Worm (Caenorhabditis elegans) whole organism, L4 larva: ENCODE measurements around the gene chpf-1.

Experiments used
- F10B5.3 ChIP-seq: sonication (generic microtip); optimal IDR thresholded peaks from 2 replicates; lab custom pipeline; 2016; ENCODE audit warnings: mild to moderate bottlenecking, missing genetic modification characterization, missing compliant biosample characterization
- F49E8.2 ChIP-seq: sonication (generic microtip); optimal IDR thresholded peaks from 2 replicates; lab custom pipeline; 2016; ENCODE audit warnings: missing compliant biosample characterization, mild to moderate bottlenecking, missing genetic modification characterization, borderline replicate concordance
- T26A8.4 ChIP-seq: fragments of 200-800 bp; sonication (Bioruptor generic); IDR thresholded peaks from 2 replicates; pipeline ENCODE4 v1.3.6; 2022; ENCODE audit warnings: missing genetic modification characterization, missing compliant biosample characterization
- Y75B8A.6 ChIP-seq: fragments of 200-800 bp; sonication (Bioruptor generic); IDR thresholded peaks from 2 replicates; pipeline ENCODE4 v1.3.6; 2022; ENCODE audit warnings: missing genetic modification reagents, missing genetic modification characterization, missing compliant biosample characterization
- ZK337.2 ChIP-seq: fragments of 200-800 bp; sonication (Bioruptor generic); IDR thresholded peaks from 2 replicates; pipeline ENCODE4 v1.3.6; 2022; ENCODE audit warnings: missing genetic modification reagents, missing genetic modification characterization, missing compliant biosample characterization
- aha-1 ChIP-seq: fragments of 150-350 bp; peaks from one replicate; lab custom pipeline; 2014; ENCODE audit warnings: missing biosample characterization, missing genetic modification characterization
- ama-1 ChIP-seq: fragments of 150-350 bp; optimal IDR thresholded peaks from 2 replicates; lab custom pipeline; 2014; ENCODE audit warnings: inconsistent platforms, mixed read lengths
- attf-4 ChIP-seq: sonication (generic microtip); optimal IDR thresholded peaks from 3 replicates; lab custom pipeline; 2017; ENCODE audit warnings: missing biosample characterization, missing genetic modification characterization
- ceh-28 ChIP-seq: fragments of 150-350 bp; optimal IDR thresholded peaks from 2 replicates; lab custom pipeline; 2014; ENCODE audit warnings: missing biosample characterization, missing genetic modification reagents, missing genetic modification characterization
- ceh-32 ChIP-seq: sonication (generic microtip); optimal IDR thresholded peaks from 2 replicates; lab custom pipeline; 2016; ENCODE audit warnings: mild to moderate bottlenecking, missing genetic modification characterization, missing compliant biosample characterization; ENCODE audit not compliant: poor library complexity
- ceh-62 ChIP-seq: sonication (generic microtip); optimal IDR thresholded peaks from 2 replicates; lab custom pipeline; 2017; ENCODE audit warnings: missing biosample characterization, missing genetic modification characterization
- ces-1 ChIP-seq: fragments of 150-350 bp; sonication (generic microtip); optimal IDR thresholded peaks from 4 replicates; lab custom pipeline; 2014; ENCODE audit warnings: missing biosample characterization, missing genetic modification reagents, missing genetic modification characterization
- ctbp-1 ChIP-seq: fragments of 200-800 bp; sonication (Bioruptor generic); IDR thresholded peaks from 2 replicates; pipeline ENCODE4 v1.3.6; 2022; ENCODE audit warnings: missing genetic modification reagents, missing genetic modification characterization, missing compliant biosample characterization
- daf-16 ChIP-seq, 3 experiments: sonication (generic microtip); optimal IDR thresholded peaks; 2 replicates each; lab custom pipeline; 2016 to 2017; ENCODE audit warnings: missing genetic modification characterization in 3 of 3, missing genetic modification reagents in 3 of 3, mild to moderate bottlenecking in 2 of 3, missing compliant biosample characterization in 2 of 3, missing biosample characterization in 1 of 3, moderate library complexity in 1 of 3
- daf-8 ChIP-seq: fragments of 200-800 bp; sonication (Bioruptor generic); IDR thresholded peaks from 2 replicates; pipeline ENCODE4 v1.3.6; 2022; ENCODE audit warnings: missing genetic modification characterization, missing compliant biosample characterization
- dmd-6 ChIP-seq: fragments of 200-800 bp; sonication (Bioruptor generic); IDR thresholded peaks from 2 replicates; pipeline ENCODE4 v1.3.6; 2022; ENCODE audit warnings: missing genetic modification reagents, missing genetic modification characterization, missing compliant biosample characterization
- dmd-9 ChIP-seq: fragments of 200-800 bp; sonication (Bioruptor generic); IDR thresholded peaks from 2 replicates; pipeline ENCODE4 v1.3.6; 2022; ENCODE audit warnings: missing genetic modification reagents, missing genetic modification characterization, missing compliant biosample characterization
- dve-1 ChIP-seq: sonication (generic microtip); optimal IDR thresholded peaks from 2 replicates; lab custom pipeline; 2017; ENCODE audit warnings: antibody characterized with exemption, mild to moderate bottlenecking, missing genetic modification characterization, missing compliant biosample characterization; ENCODE audit not compliant: insufficient read depth
- egl-43 ChIP-seq: fragments of 200-800 bp; sonication (Bioruptor generic); IDR thresholded peaks from 2 replicates; pipeline ENCODE4 v1.3.6; 2022; ENCODE audit warnings: missing genetic modification reagents, missing genetic modification characterization, missing compliant biosample characterization
- fkh-10 ChIP-seq: fragments of 150-350 bp; optimal IDR thresholded peaks from 2 replicates; lab custom pipeline; 2014; ENCODE audit warnings: missing biosample characterization, missing genetic modification reagents, missing genetic modification characterization
- fos-1 ChIP-seq: fragments of 150-350 bp; optimal IDR thresholded peaks from 2 replicates; lab custom pipeline; 2014; ENCODE audit warnings: missing biosample characterization, missing genetic modification characterization
- hlh-11 ChIP-seq: fragments of 200-800 bp; sonication (Bioruptor generic); optimal IDR thresholded peaks from 2 replicates; lab custom pipeline; 2018; ENCODE audit warnings: mild to moderate bottlenecking, missing genetic modification characterization, missing compliant biosample characterization
- lin-13 ChIP-seq: fragments of 150-350 bp; optimal IDR thresholded peaks from 2 replicates; lab custom pipeline; 2014; ENCODE audit warnings: missing biosample characterization, missing genetic modification reagents, missing genetic modification characterization
- lir-3 ChIP-seq: sonication (generic microtip); optimal IDR thresholded peaks from 2 replicates; lab custom pipeline; 2016; ENCODE audit warnings: mild to moderate bottlenecking, missing genetic modification characterization, missing compliant biosample characterization
- lsy-2 ChIP-seq, 2 experiments: fragments of 150-350 bp in 1 of 2; sonication (generic microtip) in 1 of 2; optimal IDR thresholded peaks; 2 replicates each; lab custom pipeline; 2014 to 2017; ENCODE audit warnings: missing biosample characterization in 2 of 2, missing genetic modification characterization in 2 of 2
- mdl-1 ChIP-seq, 2 experiments: fragments of 150-350 bp in 1 of 2; sonication (generic microtip) in 1 of 2; optimal IDR thresholded peaks; 2 replicates each; lab custom pipeline; 2014 to 2017; ENCODE audit warnings: missing biosample characterization in 2 of 2, missing genetic modification characterization in 2 of 2
- mep-1 ChIP-seq: fragments of 150-350 bp; sonication (generic microtip); optimal IDR thresholded peaks from 3 replicates; lab custom pipeline; 2014; ENCODE audit warnings: missing biosample characterization, missing genetic modification characterization
- mxl-2 ChIP-seq: fragments of 200-800 bp; sonication (Bioruptor generic); conservative IDR thresholded peaks from 2 replicates; pipeline ENCODE4 v1.3.6; 2022; ENCODE audit warnings: missing genetic modification reagents, missing genetic modification characterization, missing compliant biosample characterization
- mxl-3 ChIP-seq: fragments of 200-800 bp; sonication (Bioruptor generic); optimal IDR thresholded peaks from 2 replicates; lab custom pipeline; 2018; ENCODE audit warnings: mild to moderate bottlenecking, missing genetic modification characterization, missing compliant biosample characterization
- nhr-11 ChIP-seq: fragments of 150-350 bp; optimal IDR thresholded peaks from 2 replicates; lab custom pipeline; 2014; ENCODE audit warnings: missing biosample characterization, missing genetic modification characterization
- nhr-28 ChIP-seq: fragments of 150-350 bp; optimal IDR thresholded peaks from 2 replicates; lab custom pipeline; 2014; ENCODE audit warnings: missing biosample characterization, missing genetic modification characterization
- nhr-48 ChIP-seq: sonication (generic microtip); optimal IDR thresholded peaks from 2 replicates; lab custom pipeline; 2016; ENCODE audit warnings: mild to moderate bottlenecking, missing genetic modification characterization, missing compliant biosample characterization
- pha-4 ChIP-seq, 2 experiments: fragments of 150-350 bp in 1 of 2; fragments of 200-800 bp in 1 of 2; sonication (Bioruptor generic) in 1 of 2; IDR thresholded peaks in 1 of 2; optimal IDR thresholded peaks in 1 of 2; 2 replicates each; pipeline versions ENCODE4 v1.3.6 to Lab custom; 2014 to 2022; ENCODE audit warnings: missing genetic modification characterization in 2 of 2, missing genetic modification reagents in 2 of 2, missing biosample characterization in 1 of 2, missing compliant biosample characterization in 1 of 2
- rbr-2 ChIP-seq: sonication (generic microtip); optimal IDR thresholded peaks from 2 replicates; lab custom pipeline; 2016; ENCODE audit warnings: missing genotype, missing genetic modification characterization, missing compliant biosample characterization
- sdz-12 ChIP-seq: fragments of 200-800 bp; sonication (Bioruptor generic); optimal IDR thresholded peaks from 2 replicates; lab custom pipeline; 2018; ENCODE audit warnings: mild to moderate bottlenecking, missing genetic modification characterization, missing compliant biosample characterization
- snpc-1.2 ChIP-seq: fragments of 200-800 bp; sonication (Bioruptor generic); IDR thresholded peaks from 2 replicates; pipeline ENCODE4 v1.3.6; 2022; ENCODE audit warnings: missing genetic modification reagents, missing genetic modification characterization, missing compliant biosample characterization
- spr-1 ChIP-seq: sonication (generic microtip); optimal IDR thresholded peaks from 2 replicates; lab custom pipeline; 2016; ENCODE audit warnings: mild to moderate bottlenecking, missing genetic modification characterization, missing compliant biosample characterization
- tra-1 ChIP-seq: fragments of 200-800 bp; sonication (Bioruptor generic); IDR thresholded peaks from 2 replicates; pipeline ENCODE4 v1.3.6; 2022; ENCODE audit warnings: missing genetic modification reagents, missing genetic modification characterization, missing compliant biosample characterization
- unc-62 ChIP-seq, 3 experiments: fragments of 150-350 bp in 1 of 3; sonication (generic microtip); optimal IDR thresholded peaks in 2 of 3; peaks in 1 of 3; 1 replicate in 1 of 3; 2 replicates in 2 of 3; lab custom pipeline; 2014 to 2017; ENCODE audit warnings: missing biosample characterization in 3 of 3, missing genetic modification characterization in 3 of 3, missing genetic modification reagents in 3 of 3, missing genotype in 1 of 3
- zag-1 ChIP-seq: fragments of 150-350 bp; optimal IDR thresholded peaks from 2 replicates; lab custom pipeline; 2014; ENCODE audit warnings: missing biosample characterization, missing genetic modification characterization
- zip-2 ChIP-seq: fragments of 150-350 bp; optimal IDR thresholded peaks from 2 replicates; lab custom pipeline; 2014; ENCODE audit warnings: missing biosample characterization, missing genetic modification characterization

Gene chpf-1

ce11 chrV:10204863-10205338 is 1.6 kb upstream of the chpf-1 start, which contains the start of the genes ZK856.19 and ZK856.11 (continued):
- peak; percentile 62 for TF ChIP-seq rbr-2 (tag; lab: Kevin White, UChicago)
- no peak for TF ChIP-seq dmd-9 (GFP tag; lab: Robert Waterston, UW)
- TF ChIP-seq F49E8.2, result no peak
- no peak for TF ChIP-seq lir-3 (tag; lab: Kevin White, UChicago)
- peak; percentile 35 for TF ChIP-seq hlh-11
- TF ChIP-seq zag-1 (tag; lab: Kevin White, UChicago), result no peak
- TF ChIP-seq daf-16 (GFP tag; optimal IDR thresholded peaks at IDR 0.05; lab: Kevin White, UChicago), result no peak
- peak; percentile 26 for TF ChIP-seq daf-16 (tag; optimal IDR thresholded peaks at IDR 0.05; lab: Kevin White, UChicago)
- TF ChIP-seq attf-4 (tag; lab: Kevin White, UChicago), result no peak
- no peak for TF ChIP-seq F10B5.3
- no peak for TF ChIP-seq egl-43 (GFP tag; lab: Robert Waterston, UW)

DNA sequence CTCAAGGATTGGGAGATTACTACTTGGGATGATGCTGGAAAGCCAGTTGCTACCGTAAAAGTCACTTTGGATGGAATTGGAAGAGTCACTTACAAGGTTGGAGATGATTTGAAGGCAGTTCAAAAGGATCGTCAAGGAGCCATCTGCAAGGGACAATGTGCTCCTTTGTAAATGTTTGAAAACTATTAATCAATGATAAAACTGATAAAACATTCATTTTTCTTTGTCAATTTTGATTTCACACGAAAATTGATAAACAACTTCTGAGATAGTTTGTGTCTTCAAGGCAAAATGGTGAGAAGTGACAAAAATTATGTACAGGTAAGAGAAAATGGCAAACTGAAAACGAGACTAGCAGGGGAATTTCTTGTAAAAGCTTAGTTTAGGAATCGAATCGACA is 945 bp downstream of the chpf-1 start:
- TF ChIP-seq nhr-11 (tag; lab: Kevin White, UChicago), result no peak
- TF ChIP-seq fkh-10, result no peak
- no peak for TF ChIP-seq daf-8 (GFP tag; lab: Robert Waterston, UW)
- TF ChIP-seq ama-1 (lab: Kevin White, UChicago), result peak; percentile 49
- TF ChIP-seq mxl-2 (GFP tag; lab: Robert Waterston, UW), result no peak
- no peak for TF ChIP-seq snpc-1.2 (GFP tag; lab: Robert Waterston, UW)
- no peak for TF ChIP-seq dmd-6
- no peak for TF ChIP-seq fos-1
- no peak for TF ChIP-seq attf-4 (tag; lab: Kevin White, UChicago)
- no peak for TF ChIP-seq sdz-12 (GFP tag; lab: Kevin White, UChicago)
- no peak for TF ChIP-seq daf-16 (GFP tag; optimal IDR thresholded peaks at IDR 0.05; lab: Kevin White, UChicago)
- peak; percentile 62 for TF ChIP-seq daf-16 (tag; optimal IDR thresholded peaks at IDR 0.05; lab: Kevin White, UChicago)
- no peak for TF ChIP-seq mep-1 (tag; lab: Kevin White, UChicago)

- TF ChIP-seq ces-1 (GFP tag; lab: Kevin White, UChicago) (no peak), dve-1 (tag; lab: Kevin White, UChicago) (peak; percentile 51), dmd-9 (GFP tag; lab: Robert Waterston, UW) (0 out of 2 replicates have a peak, but pooled peaks have one; percentile 42), aha-1 (tag; lab: Kevin White, UChicago) (peak; percentile 8), nhr-48 (tag; lab: Kevin White, UChicago) (no peak), ceh-62 (tag; lab: Kevin White, UChicago) (no peak), dmd-6 (no peak; the same call in 1 of the 2 replicates), rbr-2 (tag; lab: Kevin White, UChicago) (no peak), zip-2 (no peak), mdl-1 (tag; optimal IDR thresholded peaks at IDR 0.05; lab: Kevin White, UChicago) (peak in 1 of 2 experiments; percentile 18), spr-1 (tag; lab: Kevin White, UChicago) (no peak), ceh-32 (no peak), Y75B8A.6 (GFP tag; lab: Robert Waterston, UW) (no peak), daf-8 (GFP tag; lab: Robert Waterston, UW) (no peak), pha-4 (GFP tag; IDR thresholded peaks at IDR 0.05; lab: Robert Waterston, UW) (no peak), pha-4 (tag; optimal IDR thresholded peaks at IDR 0.05; lab: Kevin White, UChicago) (no peak), mxl-3 (no peak), ctbp-1 (GFP tag; lab: Robert Waterston, UW) (no peak), nhr-28 (tag; lab: Kevin White, UChicago) (peak; percentile 82), mxl-2 (GFP tag; lab: Robert Waterston, UW) (no peak), mep-1 (tag; lab: Kevin White, UChicago) (no peak), fkh-10 (no peak), ZK337.2 (no peak), lsy-2 (tag; optimal IDR thresholded peaks at IDR 0.05; lab: Kevin White, UChicago) (peak in 1 of 2 experiments; percentile 46), tra-1 (GFP tag; lab: Robert Waterston, UW) (no peak), unc-62 (GFP tag; optimal IDR thresholded peaks at IDR 0.05 in 1 of 2; lab: Kevin White, UChicago) (peak in 1 of 2 experiments; percentile 73), unc-62 (tag; optimal IDR thresholded peaks at IDR 0.05; lab: Kevin White, UChicago) (no peak), T26A8.4 (GFP tag; lab: Robert Waterston, UW) (no peak), lin-13 (GFP tag; lab: Kevin White, UChicago) (no peak), ceh-28 (tag; lab: Kevin White, UChicago) (no peak), ama-1 (lab: Kevin White, UChicago) (no peak)
These were observed 1.4 kb downstream of the chpf-1 start, which contains the start of gene ZK856.7 for ce11 chrV:10201913-10202312. Gene ZK856.7 (plus strand): TSS chrV:10202098.
